Fruit fly (Drosophila melanogaster) whole organism, embryonic: ENCODE data around the gene CG11353.

Experiments
- Atf-2 ChIP-seq: fragments of 200-800 bp; sonication (Bioruptor generic); optimal IDR thresholded peaks from 2 replicates; lab custom pipeline; 2016; ENCODE audit warnings: missing biosample characterization, missing genetic modification characterization
- C15 ChIP-seq: fragments of 200-800 bp; sonication (Bioruptor generic); IDR thresholded peaks from 3 replicates; pipeline ENCODE4 v1.3.6; 2022; ENCODE audit warnings: missing biosample characterization, missing genetic modification characterization
- CG10147 ChIP-seq: fragments of 200-800 bp; sonication (Bioruptor generic); optimal IDR thresholded peaks from 2 replicates; lab custom pipeline; 2019; ENCODE audit warnings: missing biosample characterization, mild to moderate bottlenecking, missing genetic modification characterization, moderate library complexity
- CG10209 ChIP-seq: fragments of 200-800 bp; sonication (Bioruptor generic); optimal IDR thresholded peaks from 3 replicates; lab custom pipeline; 2017; ENCODE audit warnings: missing biosample characterization, mild to moderate bottlenecking, missing genetic modification characterization, missing genetic modification reagents
- CG11504 ChIP-seq: fragments of 200-800 bp; sonication (Bioruptor generic); optimal IDR thresholded peaks from 3 replicates; lab custom pipeline; 2019; ENCODE audit warnings: missing biosample characterization, mild to moderate bottlenecking, missing genetic modification characterization, moderate library complexity
- CG11723 ChIP-seq: fragments of 200-800 bp; sonication (Bioruptor generic); optimal IDR thresholded peaks from 2 replicates; lab custom pipeline; 2017; ENCODE audit warnings: missing biosample characterization, mild to moderate bottlenecking, missing genetic modification characterization
- CG12942 ChIP-seq: fragments of 200-800 bp; sonication (Bioruptor generic); optimal IDR thresholded peaks from 3 replicates; lab custom pipeline; 2016; ENCODE audit warnings: missing biosample characterization, missing genetic modification characterization
- CG15479 ChIP-seq: fragments of 200-800 bp; sonication (Bioruptor generic); optimal IDR thresholded peaks from 3 replicates; lab custom pipeline; 2019; ENCODE audit warnings: missing biosample characterization, mild to moderate bottlenecking, missing genetic modification characterization, moderate library complexity
- CG1602 ChIP-seq: fragments of 200-800 bp; sonication (Bioruptor generic); optimal IDR thresholded peaks from 3 replicates; lab custom pipeline; 2016; ENCODE audit warnings: missing biosample characterization, missing genetic modification characterization
- CG16779 ChIP-seq: fragments of 200-800 bp; sonication (Bioruptor generic); IDR thresholded peaks from 2 replicates; pipeline ENCODE4 v1.3.6; 2022; ENCODE audit warnings: missing biosample characterization, missing genetic modification characterization
- CG17829 ChIP-seq: fragments of 200-800 bp; optimal IDR thresholded peaks from 2 replicates; lab custom pipeline; 2019; ENCODE audit warnings: missing biosample characterization, mild to moderate bottlenecking, missing genetic modification characterization, moderate library complexity
- CG17912 ChIP-seq: fragments of 200-800 bp; sonication (Bioruptor generic); optimal IDR thresholded peaks from 2 replicates; lab custom pipeline; 2018; ENCODE audit warnings: missing biosample characterization, mild to moderate bottlenecking, missing genetic modification characterization
- CG18011 ChIP-seq: fragments of 200-800 bp; sonication (Bioruptor generic); optimal IDR thresholded peaks from 2 replicates; lab custom pipeline; 2017; ENCODE audit warnings: missing biosample characterization, missing genetic modification characterization, mild to moderate bottlenecking, moderate library complexity, missing genotype
- CG18599 ChIP-seq: fragments of 200-800 bp; sonication (Bioruptor generic); optimal IDR thresholded peaks from 3 replicates; lab custom pipeline; 2017; ENCODE audit warnings: missing biosample characterization, missing genetic modification characterization, mild to moderate bottlenecking, moderate library complexity, missing genetic modification reagents
- CG2129 ChIP-seq: fragments of 200-800 bp; sonication (Bioruptor generic); IDR thresholded peaks from 2 replicates; pipeline ENCODE4 v1.3.6; 2022; ENCODE audit warnings: missing biosample characterization, missing genetic modification characterization; ENCODE audit not compliant: partially characterized antibody
- CG2199 ChIP-seq: fragments of 200-800 bp; sonication (Bioruptor generic); IDR thresholded peaks from 3 replicates; pipeline ENCODE4 v1.3.6; 2022; ENCODE audit warnings: missing biosample characterization, missing genetic modification characterization
- CG5953 ChIP-seq: fragments of 200-800 bp; sonication (Bioruptor generic); IDR thresholded peaks from 2 replicates; pipeline ENCODE4 v1.3.6; 2022; ENCODE audit warnings: missing biosample characterization, missing genetic modification characterization
- CG6683 ChIP-seq: fragments of 200-800 bp; sonication (Bioruptor generic); optimal IDR thresholded peaks from 2 replicates; lab custom pipeline; 2017; ENCODE audit warnings: missing biosample characterization, mild to moderate bottlenecking, missing genetic modification characterization, missing genetic modification reagents
- CG6765 ChIP-seq: fragments of 200-800 bp; sonication (Bioruptor generic); optimal IDR thresholded peaks from 3 replicates; lab custom pipeline; 2017; ENCODE audit warnings: missing biosample characterization, mild to moderate bottlenecking, missing genetic modification characterization
- CG6854 ChIP-seq: fragments of 200-800 bp; sonication (Bioruptor generic); optimal IDR thresholded peaks from 3 replicates; lab custom pipeline; 2017; ENCODE audit warnings: missing biosample characterization, mild to moderate bottlenecking, missing genetic modification characterization
- CG8281 ChIP-seq: fragments of 200-800 bp; sonication (Bioruptor generic); optimal IDR thresholded peaks from 2 replicates; lab custom pipeline; 2018; ENCODE audit warnings: missing biosample characterization, mild to moderate bottlenecking, missing genetic modification characterization, moderate library complexity
- CG9215 ChIP-seq: fragments of 200-800 bp; sonication (Bioruptor generic); IDR thresholded peaks from 2 replicates; pipeline ENCODE4 v1.3.6; 2022; ENCODE audit warnings: missing biosample characterization, missing genetic modification characterization
- CG9932 ChIP-seq: fragments of 200-800 bp; sonication (Bioruptor generic); IDR thresholded peaks from 2 replicates; pipeline ENCODE4 v1.3.6; 2022; ENCODE audit warnings: missing biosample characterization, missing genetic modification characterization
- CkIIα-i1 ChIP-seq: fragments of 200-800 bp; sonication (Bioruptor generic); IDR thresholded peaks from 2 replicates; pipeline ENCODE4 v1.3.6; 2022; ENCODE audit warnings: missing biosample characterization, missing genetic modification characterization
- D19B ChIP-seq: fragments of 200-800 bp; sonication (Bioruptor generic); optimal IDR thresholded peaks from 2 replicates; lab custom pipeline; 2017; ENCODE audit warnings: missing biosample characterization, mild to moderate bottlenecking, missing genetic modification characterization
- Doc2 ChIP-seq: fragments of 200-800 bp; sonication (Bioruptor generic); IDR thresholded peaks from 2 replicates; pipeline ENCODE4 v1.3.6; 2022; ENCODE audit warnings: missing biosample characterization, missing genetic modification characterization
- Ets65A ChIP-seq: fragments of 200-800 bp; sonication (Bioruptor generic); peaks from one replicate; lab custom pipeline; 2016; ENCODE audit warnings: missing biosample characterization, missing genetic modification characterization
- Fer2 ChIP-seq: fragments of 200-800 bp; sonication (Bioruptor generic); optimal IDR thresholded peaks from 2 replicates; lab custom pipeline; 2018; ENCODE audit warnings: missing biosample characterization, mild to moderate bottlenecking, missing genetic modification characterization, moderate library complexity
- HLH3B ChIP-seq: fragments of 200-800 bp; sonication (Bioruptor generic); IDR thresholded peaks from 2 replicates; pipeline ENCODE4 v1.3.6; 2022; ENCODE audit warnings: missing biosample characterization, missing genetic modification characterization
- Hr39 ChIP-seq: fragments of >200 bp; optimal IDR thresholded peaks from 2 replicates; lab custom pipeline; 2017
- Lim3 ChIP-seq: fragments of 200-800 bp; sonication (Bioruptor generic); IDR thresholded peaks from 2 replicates; pipeline ENCODE4 v1.3.6; 2022; ENCODE audit warnings: missing biosample characterization, missing genetic modification characterization
- Ptx1 ChIP-seq: fragments of 200-800 bp; sonication (Bioruptor generic); IDR thresholded peaks from 2 replicates; pipeline ENCODE4 v1.3.6; 2022; ENCODE audit warnings: missing biosample characterization, missing genetic modification characterization
- bab2 ChIP-seq: fragments of 200-800 bp; sonication (Bioruptor generic); optimal IDR thresholded peaks from 2 replicates; lab custom pipeline; 2016; ENCODE audit warnings: missing biosample characterization, missing genetic modification characterization
- br ChIP-seq: fragments of >200 bp; optimal IDR thresholded peaks from 2 replicates; lab custom pipeline; 2017
- cas ChIP-seq: fragments of 200-800 bp; sonication (Bioruptor generic); IDR thresholded peaks from 2 replicates; pipeline ENCODE4 v1.3.6; 2022; ENCODE audit warnings: missing biosample characterization, missing genetic modification characterization
- cg ChIP-seq: fragments of 200-800 bp; sonication (Bioruptor generic); optimal IDR thresholded peaks from 3 replicates; lab custom pipeline; 2019; ENCODE audit warnings: missing biosample characterization, mild to moderate bottlenecking, missing genetic modification characterization, moderate library complexity
- corto ChIP-seq: fragments of 200-800 bp; sonication (Bioruptor generic); optimal IDR thresholded peaks from 2 replicates; lab custom pipeline; 2016; ENCODE audit warnings: missing biosample characterization, mild to moderate bottlenecking, missing genetic modification characterization, moderate library complexity
- dysf ChIP-seq: fragments of 200-800 bp; sonication (Bioruptor generic); IDR thresholded peaks from 3 replicates; pipeline ENCODE4 v1.3.6; 2022; ENCODE audit warnings: missing biosample characterization, missing genetic modification characterization
- esg ChIP-seq: fragments of 200-800 bp; sonication (Bioruptor generic); conservative IDR thresholded peaks from 2 replicates; pipeline ENCODE4 v1.3.6; 2022; ENCODE audit warnings: missing biosample characterization, missing genetic modification characterization
- fd102C ChIP-seq: fragments of 200-800 bp; sonication (Bioruptor generic); optimal IDR thresholded peaks from 2 replicates; lab custom pipeline; 2018; ENCODE audit warnings: missing biosample characterization, mild to moderate bottlenecking, missing genetic modification characterization, moderate library complexity
- kah ChIP-seq: fragments of 200-800 bp; sonication (Bioruptor generic); optimal IDR thresholded peaks from 2 replicates; lab custom pipeline; 2018; ENCODE audit warnings: missing biosample characterization, mild to moderate bottlenecking, missing genetic modification characterization
- run ChIP-seq: fragments of 200-800 bp; sonication (Bioruptor generic); optimal IDR thresholded peaks from 3 replicates; lab custom pipeline; 2018; ENCODE audit warnings: missing biosample characterization, mild to moderate bottlenecking, missing genetic modification characterization
- sens-2 ChIP-seq: fragments of 200-800 bp; sonication (Bioruptor generic); IDR thresholded peaks from 2 replicates; pipeline ENCODE4 v1.3.6; 2022; ENCODE audit warnings: missing biosample characterization, missing genetic modification characterization
- tgo ChIP-seq: fragments of 200-800 bp; sonication (Bioruptor generic); IDR thresholded peaks from 3 replicates; pipeline ENCODE4 v1.3.6; 2022; ENCODE audit warnings: missing biosample characterization, missing genetic modification characterization
- tll ChIP-seq, 2 experiments: fragments of 200-800 bp in 1 of 2; fragments of >200 bp in 1 of 2; sonication (Bioruptor generic) in 1 of 2; optimal IDR thresholded peaks; 2 replicates each; lab custom pipeline; 2017 to 2019; ENCODE audit warnings: missing biosample characterization in 2 of 2, missing genetic modification characterization in 2 of 2, mild to moderate bottlenecking in 1 of 2, moderate library complexity in 1 of 2
- ttk ChIP-seq: fragments of 200-800 bp; sonication (Bioruptor generic); IDR thresholded peaks from 2 replicates; pipeline ENCODE4 v2.1.2; 2022; ENCODE audit warnings: missing biosample characterization, missing genetic modification characterization
- vfl ChIP-seq: fragments of 200-800 bp; sonication (Bioruptor generic); optimal IDR thresholded peaks from 2 replicates; lab custom pipeline; 2016; ENCODE audit warnings: missing biosample characterization, missing genetic modification characterization
- wdn ChIP-seq: fragments of 200-800 bp; sonication (Bioruptor generic); IDR thresholded peaks from 2 replicates; pipeline ENCODE4 v1.3.6; 2022; ENCODE audit warnings: missing biosample characterization, missing genetic modification characterization
- yki ChIP-seq: fragments of >200 bp; optimal IDR thresholded peaks from 3 replicates; lab custom pipeline; 2018
- zfh2 ChIP-seq: fragments of 200-800 bp; sonication (Bioruptor generic); optimal IDR thresholded peaks from 2 replicates; lab custom pipeline; 2016; ENCODE audit warnings: missing biosample characterization, missing genetic modification characterization

Gene CG11353

dm6 chr3L:4541573-4542371 is 8.8 kb downstream of the CG11353 start, which contains the start of gene CG11357 (continued):
- TF ChIP-seq CG1602 (GFP tag; lab: Kevin White, UChicago) (peak; percentile 97), tll (GFP tag; optimal IDR thresholded peaks at IDR 0.05; lab: Kevin White, UChicago) (peak in 1 of 2 experiments; percentile 44), CG2129 (GFP tag; lab: Robert Waterston, UW) (no peak), CG9932 (GFP tag; lab: Robert Waterston, UW) (peak; percentile 99), sens-2 (GFP tag; lab: Robert Waterston, UW) (peak; percentile 88), run (tag; lab: Kevin White, UChicago) (peak; percentile 99), Doc2 (GFP tag; lab: Robert Waterston, UW) (peak; percentile 93), CG18599 (GFP tag; lab: Kevin White, UChicago) (peak; percentile 99), wdn (GFP tag; lab: Robert Waterston, UW) (peak; percentile 98), CkIIα-i1 (GFP tag; lab: Robert Waterston, UW) (peak; percentile 91), Fer2 (tag; lab: Kevin White, UChicago) (peak; percentile 98), Hr39 (lab: Kevin White, UChicago) (no peak), CG8281 (tag; lab: Kevin White, UChicago) (peak; percentile 94), CG10209 (GFP tag; lab: Kevin White, UChicago) (peak; percentile 98), vfl (peak; percentile 90), corto (GFP tag; lab: Kevin White, UChicago) (peak; percentile 89), CG12942 (GFP tag; lab: Kevin White, UChicago) (peak; percentile 97), CG9215 (GFP tag; lab: Robert Waterston, UW) (peak; percentile 98), tgo (GFP tag; lab: Robert Waterston, UW) (peak; percentile 99), C15 (peak; percentile 97), CG2199 (peak; percentile 97), CG6765 (GFP tag; lab: Kevin White, UChicago) (peak; percentile 97), yki (lab: Kevin White, UChicago) (peak; percentile 38), CG15479 (GFP tag; lab: Kevin White, UChicago) (peak; percentile 50), CG16779 (GFP tag; lab: Robert Waterston, UW) (peak; percentile 95), CG6683 (GFP tag; lab: Kevin White, UChicago) (peak; percentile 96), bab2 (GFP tag; lab: Kevin White, UChicago) (peak; percentile 89), cas (GFP tag; lab: Robert Waterston, UW) (peak; percentile 98), cg (GFP tag; lab: Kevin White, UChicago) (no peak), Atf-2 (peak; percentile 62), CG5953 (peak; percentile 96), Ptx1 (GFP tag; lab: Robert Waterston, UW) (peak; percentile 99), CG17912 (GFP tag; lab: Kevin White, UChicago) (peak; percentile 90), zfh2 (GFP tag; lab: Kevin White, UChicago) (peak; percentile 83), kah (GFP tag; lab: Kevin White, UChicago) (peak; percentile 95), ttk (GFP tag; lab: Robert Waterston, UW) (peak; percentile 98), CG17829 (peak; percentile 99), br (lab: Kevin White, UChicago) (no peak), HLH3B (GFP tag; lab: Robert Waterston, UW) (peak; percentile 99), Ets65A (GFP tag; lab: Kevin White, UChicago) (peak; percentile 96), CG10147 (GFP tag; lab: Kevin White, UChicago) (peak; percentile 99), CG11723 (GFP tag; lab: Kevin White, UChicago) (peak; percentile 96), CG18011 (GFP tag; lab: Kevin White, UChicago) (peak; percentile 89), dysf (GFP tag; lab: Robert Waterston, UW) (peak; percentile 99), D19B (GFP tag; lab: Kevin White, UChicago) (peak; percentile 93), fd102C (peak; percentile 75), CG6854 (GFP tag; lab: Kevin White, UChicago) (peak; percentile 96), esg (GFP tag; lab: Robert Waterston, UW) (peak; percentile 98), CG11504 (tag; lab: Kevin White, UChicago) (peak; percentile 98), Lim3 (peak; percentile 91)
